Worm (Caenorhabditis elegans): ENCODE results near the gene eppl-1.

eppl-1 gene

DNA sequence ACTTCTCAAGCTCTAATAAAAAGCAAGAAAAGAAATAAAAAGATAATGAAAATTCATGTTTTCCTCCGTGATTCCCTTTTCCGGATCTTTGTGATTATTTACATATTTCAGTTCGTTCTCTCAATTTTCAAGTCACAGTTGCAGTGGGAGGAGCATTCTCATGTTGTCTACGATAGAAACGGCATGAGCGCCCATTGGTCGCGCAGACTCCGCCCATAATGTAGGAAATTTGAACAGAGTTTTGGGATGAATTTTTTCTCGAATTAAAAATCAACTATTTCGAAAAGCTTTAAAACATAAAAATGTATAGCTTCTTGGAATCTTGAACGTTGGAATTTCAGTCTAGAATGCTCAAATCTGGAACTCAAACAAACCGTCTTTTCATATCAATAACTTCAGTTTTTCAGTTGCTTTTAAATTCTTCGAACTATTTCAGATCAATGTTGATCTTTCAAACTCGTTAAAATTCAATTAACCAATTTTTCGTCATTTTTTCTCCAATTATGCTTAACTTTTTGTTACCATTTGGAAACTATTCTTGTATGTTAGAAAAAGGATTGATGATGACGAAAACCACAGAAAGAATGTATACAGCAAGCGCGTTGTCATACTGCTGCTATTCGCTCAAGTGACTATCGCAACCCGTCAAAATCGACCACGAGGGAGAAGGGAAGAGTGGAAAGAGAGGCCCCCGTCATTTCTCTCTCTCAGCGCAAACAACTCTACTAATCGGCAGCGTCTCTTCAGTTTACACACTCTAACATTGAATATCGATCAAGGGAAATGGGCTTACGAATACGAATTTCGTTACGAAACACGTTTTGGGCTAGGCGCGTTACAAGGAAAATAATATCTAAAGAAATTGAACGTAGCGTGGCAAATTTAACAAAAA lies 19.7 kb downstream of the eppl-1 start (continued):
- TF ChIP-seq pbrm-1 (GFP tag; IDR thresholded peaks at IDR 0.05) (peak; percentile 71), nhr-179 (tag; optimal IDR thresholded peaks at IDR 0.05) (no peak), Y67H2A.10 (GFP tag; conservative IDR thresholded peaks at IDR 0.05) (peak; percentile 11; the same call in 1 of the 2 replicates), lsl-1 (GFP tag; optimal IDR thresholded peaks at IDR 0.05) (no peak), nhr-120 (GFP tag; IDR thresholded peaks at IDR 0.05) (no peak), snpc-1.3 (tag; optimal IDR thresholded peaks at IDR 0.05; ENCODE audit: insufficient read depth) (peak; percentile 5), ztf-26 (tag; optimal IDR thresholded peaks at IDR 0.05) (peak; percentile 44), ztf-6 (GFP tag; IDR thresholded peaks at IDR 0.05) (no peak; the same call in 1 of the 2 replicates), hmg-1.2 (GFP tag; IDR thresholded peaks at IDR 0.05) (peak; percentile 62), ztf-3 (GFP tag; optimal IDR thresholded peaks at IDR 0.05) (no peak), B0019.2 (GFP tag; conservative IDR thresholded peaks at IDR 0.05) (no peak), madf-10 (tag; optimal IDR thresholded peaks at IDR 0.05) (peak; percentile 8), F49E8.2 (tag; optimal IDR thresholded peaks at IDR 0.05; ENCODE audit: insufficient read depth) (no peak), C06A6.2 (GFP tag; conservative IDR thresholded peaks at IDR 0.05) (peak; percentile 10; the same call in 1 of the 2 replicates), nhr-80 (tag; optimal IDR thresholded peaks at IDR 0.05) (peak; percentile 52), aptf-3 (GFP tag; IDR thresholded peaks at IDR 0.05) (no peak), F57C9.4 (tag; optimal IDR thresholded peaks at IDR 0.05) (peak; percentile 52), T26A5.8 (tag; optimal IDR thresholded peaks at IDR 0.05) (no peak), snpc-3.4 (tag; optimal IDR thresholded peaks at IDR 0.05) (no peak), cebp-1 (GFP tag; IDR thresholded peaks at IDR 0.05) (peak; percentile 79), cebp-1 (tag; optimal IDR thresholded peaks at IDR 0.05) (peak; percentile 91), mes-4 (tag; optimal IDR thresholded peaks at IDR 0.05) (no peak), let-526 (GFP tag; IDR thresholded peaks at IDR 0.05) (peak; percentile 62; the same call in 1 of the 2 replicates), ztf-28 (GFP tag; IDR thresholded peaks at IDR 0.05) (no peak), mcd-1 (GFP tag; IDR thresholded peaks at IDR 0.05) (peak; percentile 55), C17E4.6 (GFP tag; IDR thresholded peaks at IDR 0.05) (0 out of 2 replicates have a peak, but pooled peaks have one; percentile 47), nhr-27 (tag; optimal IDR thresholded peaks at IDR 0.05) (no peak), Y79H2A.3 (GFP tag; conservative IDR thresholded peaks at IDR 0.05) (no peak), ZK185.1 (tag; optimal IDR thresholded peaks at IDR 0.05; ENCODE audit: poor library complexity, severe bottlenecking) (peak; percentile 63), snpc-4 (GFP tag; optimal IDR thresholded peaks at IDR 0.05) (no peak), snpc-4 (tag; optimal IDR thresholded peaks at IDR 0.05) (peak in 3 of 4 experiments; percentile 33 to 77 (median 76)), ztf-25 (GFP tag; IDR thresholded peaks at IDR 0.05) (0 out of 2 replicates have a peak, but pooled peaks have one; percentile 14), dox-1 (GFP tag; IDR thresholded peaks at IDR 0.05) (peak; percentile 43; the same call in 1 of the 2 replicates), ceh-27 (GFP tag; optimal IDR thresholded peaks at IDR 0.05) (peak; percentile 36), atf-7 (tag; optimal IDR thresholded peaks at IDR 0.05) (peak; percentile 14), gei-17 (GFP tag; optimal IDR thresholded peaks at IDR 0.05) (peak; percentile 33), lin-40 (tag; optimal IDR thresholded peaks at IDR 0.05) (peak; percentile 41), akir-1 (GFP tag; optimal IDR thresholded peaks at IDR 0.05) (no peak), egrh-3 (GFP tag; IDR thresholded peaks at IDR 0.05) (no peak), F55B11.4 (tag; optimal IDR thresholded peaks at IDR 0.05; ENCODE audit: borderline replicate concordance, insufficient read depth) (no peak), F52B5.7 (tag; optimal IDR thresholded peaks at IDR 0.05) (no peak), attf-5 (GFP tag; optimal IDR thresholded peaks at IDR 0.05) (peak; percentile 52), ztf-18 (tag; optimal IDR thresholded peaks at IDR 0.05) (no peak), die-1 (tag; optimal IDR thresholded peaks at IDR 0.05) (no peak), madf-8 (GFP tag; conservative IDR thresholded peaks at IDR 0.05) (no peak), let-607 (tag; optimal IDR thresholded peaks at IDR 0.05) (peak; percentile 64 to 89)

Measured in whole organism, young adult.